Worm (Caenorhabditis elegans) whole organism, young adult: Measurements from ENCODE around the gene tba-9.

Experiments used
- pha-4 ChIP-seq: fragments of 150-350 bp; sonication (generic microtip); optimal IDR thresholded peaks from 2 replicates; lab custom pipeline; 2014; ENCODE audit warnings: missing biosample characterization, missing genetic modification reagents, missing genetic modification characterization
- ztf-3 ChIP-seq: fragments of 200-800 bp; sonication (Bioruptor generic); optimal IDR thresholded peaks from 2 replicates; lab custom pipeline; 2018; ENCODE audit warnings: mild to moderate bottlenecking, missing genetic modification characterization, missing compliant biosample characterization

DNA sequence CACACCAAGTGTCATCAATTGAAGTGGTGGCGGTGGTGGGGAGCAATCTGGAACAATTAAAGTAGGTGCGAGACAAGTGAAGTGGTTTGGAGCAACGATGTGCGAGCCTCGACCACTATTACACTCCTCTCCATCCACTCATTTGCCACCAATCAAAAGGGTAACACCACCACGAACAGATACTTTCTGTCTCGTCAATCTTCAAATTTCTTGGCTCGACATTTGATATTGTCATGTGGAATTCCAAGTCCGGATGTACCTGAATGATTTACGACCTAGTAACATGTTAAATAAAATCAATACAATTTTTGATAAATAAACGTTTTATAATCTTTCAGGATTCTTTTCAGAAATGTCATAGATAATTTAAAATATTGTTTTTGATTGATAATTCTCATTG, 18.2 kb downstream of the tba-9 start, which contains the start of gene sul-1:
- TF ChIP-seq ztf-3 (GFP tag; lab: Kevin White, UChicago) (no peak), pha-4 (tag; lab: Kevin White, UChicago) (no peak)
